Worm (Caenorhabditis elegans) whole organism, early embryonic: ENCODE results near the gene ets-5.

Source experiments
- ama-1 ChIP-seq: fragments of 150-350 bp; optimal IDR thresholded peaks from 2 replicates; lab custom pipeline; 2014
- ceh-13 ChIP-seq: fragments of 200-800 bp; sonication (Bioruptor generic); optimal IDR thresholded peaks from 2 replicates; lab custom pipeline; 2018; ENCODE audit warnings: mild to moderate bottlenecking, missing genetic modification characterization, missing compliant biosample characterization
- ceh-36 ChIP-seq: sonication (generic microtip); optimal IDR thresholded peaks from 2 replicates; lab custom pipeline; 2016; ENCODE audit warnings: missing genetic modification characterization, inconsistent platforms, missing compliant biosample characterization
- hnd-1 ChIP-seq: sonication (generic microtip); optimal IDR thresholded peaks from 2 replicates; lab custom pipeline; 2016; ENCODE audit warnings: missing genetic modification characterization, missing compliant biosample characterization
- pes-1 ChIP-seq: fragments of 200-800 bp; sonication (Bioruptor generic); IDR thresholded peaks from 2 replicates; pipeline ENCODE4 v1.3.6; 2022; ENCODE audit warnings: missing genetic modification reagents, missing genetic modification characterization, missing compliant biosample characterization

- no peak for TF ChIP-seq ama-1 (lab: Kevin White, UChicago)
- TF ChIP-seq hnd-1 (tag; lab: Kevin White, UChicago) = no peak
- no peak for TF ChIP-seq ceh-13 (GFP tag; lab: Kevin White, UChicago)
- TF ChIP-seq pes-1 = no peak
- TF ChIP-seq ceh-36 = no peak
Observed at ce11 chrX:5133980-5134379, 49.7 kb upstream of the ets-5 start, which contains the start of gene tbc-7.
